Fruit fly (Drosophila melanogaster) whole organism, adult: Measurements from ENCODE around the gene Spn77Ba.

Experiments used
- CG11617 ChIP-seq: fragments of 200-800 bp; sonication (Bioruptor generic); optimal IDR thresholded peaks from 2 replicates; lab custom pipeline; 2017; ENCODE audit warnings: mild to moderate bottlenecking, missing biosample characterization, missing genetic modification reagents, missing genetic modification characterization
- CG12768 ChIP-seq: fragments of 200-800 bp; sonication (Bioruptor generic); optimal IDR thresholded peaks from 2 replicates; lab custom pipeline; 2017; ENCODE audit warnings: missing biosample characterization, missing genetic modification characterization, mild to moderate bottlenecking, moderate library complexity, missing genetic modification reagents
- CG14711 ChIP-seq: fragments of 200-800 bp; sonication (Bioruptor generic); optimal IDR thresholded peaks from 2 replicates; lab custom pipeline; 2018; ENCODE audit warnings: missing biosample characterization, mild to moderate bottlenecking, missing genetic modification characterization, moderate library complexity
- CG1620 ChIP-seq: fragments of 200-800 bp; sonication (Bioruptor generic); optimal IDR thresholded peaks from 2 replicates; lab custom pipeline; 2016; ENCODE audit warnings: missing biosample characterization, missing genetic modification characterization
- CG33017 ChIP-seq: fragments of 200-800 bp; sonication (Bioruptor generic); optimal IDR thresholded peaks from 2 replicates; lab custom pipeline; 2018; ENCODE audit warnings: missing biosample characterization, mild to moderate bottlenecking, missing genetic modification characterization, moderate library complexity
- CG5204 ChIP-seq: fragments of 200-800 bp; sonication (Bioruptor generic); optimal IDR thresholded peaks from 2 replicates; lab custom pipeline; 2016; ENCODE audit warnings: missing biosample characterization, missing genetic modification characterization
- CG7045 ChIP-seq: fragments of 200-800 bp; sonication (Bioruptor generic); optimal IDR thresholded peaks from 2 replicates; lab custom pipeline; 2017; ENCODE audit warnings: missing biosample characterization, mild to moderate bottlenecking, missing genetic modification characterization
- CG7101 ChIP-seq: fragments of 200-800 bp; sonication (Bioruptor generic); optimal IDR thresholded peaks from 2 replicates; lab custom pipeline; 2018; ENCODE audit warnings: missing biosample characterization, mild to moderate bottlenecking, missing genetic modification characterization, moderate library complexity
- Clk ChIP-seq: fragments of 200-800 bp; sonication (Bioruptor generic); optimal IDR thresholded peaks from 2 replicates; lab custom pipeline; 2017; ENCODE audit warnings: missing biosample characterization, missing genetic modification characterization
- Crg-1 ChIP-seq: fragments of 200-800 bp; sonication (Bioruptor generic); optimal IDR thresholded peaks from 2 replicates; lab custom pipeline; 2016; ENCODE audit warnings: missing biosample characterization, missing genetic modification characterization
- Hr96 ChIP-seq: fragments of 200-800 bp; sonication (Bioruptor generic); optimal IDR thresholded peaks from 2 replicates; lab custom pipeline; 2016; ENCODE audit warnings: missing biosample characterization, missing genetic modification characterization
- Mnt ChIP-seq: fragments of 200-800 bp; sonication (Bioruptor generic); optimal IDR thresholded peaks from 2 replicates; lab custom pipeline; 2016; ENCODE audit warnings: missing biosample characterization, mild to moderate bottlenecking, missing genetic modification characterization
- bab1 ChIP-seq: fragments of 200-800 bp; sonication (Bioruptor generic); optimal IDR thresholded peaks from 3 replicates; lab custom pipeline; 2019; ENCODE audit warnings: missing biosample characterization, mild to moderate bottlenecking, missing genetic modification characterization, moderate library complexity
- cic ChIP-seq: fragments of 200-800 bp; sonication (Bioruptor generic); optimal IDR thresholded peaks from 2 replicates; lab custom pipeline; 2017; ENCODE audit warnings: missing biosample characterization, mild to moderate bottlenecking, missing genetic modification characterization, moderate library complexity
- cnc ChIP-seq, 2 experiments: fragments of >200 bp; optimal IDR thresholded peaks; 2 replicates each; lab custom pipeline; 2017
- kay ChIP-seq: fragments of 200-800 bp; sonication (Bioruptor generic); peaks from one replicate; lab custom pipeline; 2016; ENCODE audit warnings: missing biosample characterization, missing genetic modification characterization, borderline replicate concordance
- ovo ChIP-seq: fragments of 200-800 bp; sonication (Bioruptor generic); optimal IDR thresholded peaks from 2 replicates; lab custom pipeline; 2016; ENCODE audit warnings: missing biosample characterization, missing genetic modification characterization
- pad ChIP-seq: fragments of 200-800 bp; sonication (Bioruptor generic); optimal IDR thresholded peaks from 3 replicates; lab custom pipeline; 2017; ENCODE audit warnings: missing biosample characterization, missing genetic modification characterization, mild to moderate bottlenecking, moderate library complexity, missing genetic modification reagents
- tj ChIP-seq: fragments of 200-800 bp; sonication (Bioruptor generic); optimal IDR thresholded peaks from 3 replicates; lab custom pipeline; 2017; ENCODE audit warnings: missing biosample characterization, mild to moderate bottlenecking, missing genetic modification characterization, moderate library complexity
- toe ChIP-seq: fragments of 200-800 bp; sonication (Bioruptor generic); optimal IDR thresholded peaks from 2 replicates; lab custom pipeline; 2016; ENCODE audit warnings: missing biosample characterization, missing genetic modification characterization

Spn77Ba gene

DNA sequence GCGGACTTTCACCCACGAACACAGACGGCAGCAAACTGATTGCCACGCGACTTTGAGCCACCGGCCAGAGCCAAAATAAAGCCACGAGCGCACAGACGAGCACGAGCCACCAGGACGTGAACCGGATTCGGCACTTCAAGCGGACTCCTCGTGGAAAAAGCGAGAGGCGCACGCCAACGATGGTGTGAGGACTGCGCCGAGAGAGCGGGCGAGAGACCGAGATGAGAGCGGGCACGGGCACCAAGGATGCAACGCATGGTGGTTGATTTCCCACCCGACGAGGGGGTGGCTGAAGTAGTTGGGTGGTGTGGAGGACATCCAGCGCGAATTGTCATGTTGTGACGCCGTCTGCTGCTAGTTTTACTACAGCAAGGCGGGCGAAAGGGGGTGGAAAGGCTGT, 21.9 kb upstream of the Spn77Ba start, which contains the start of gene gogo:
Gene gogo (minus strand): TSS at position 39 of the 400 bp plus-strand sequence.
- no peak for TF ChIP-seq bab1
- TF ChIP-seq Crg-1 (GFP tag; lab: Kevin White, UChicago): no peak
- no peak for TF ChIP-seq CG33017
- TF ChIP-seq CG5204: no peak
- no peak for TF ChIP-seq cic (GFP tag; lab: Kevin White, UChicago)
- TF ChIP-seq cnc (optimal IDR thresholded peaks at IDR 0.05; lab: Kevin White, UChicago): no peak
- no peak for TF ChIP-seq CG12768 (GFP tag; lab: Kevin White, UChicago)
- TF ChIP-seq CG7101: no peak
- TF ChIP-seq toe (GFP tag; lab: Kevin White, UChicago): no peak
- no peak for TF ChIP-seq tj
- no peak for TF ChIP-seq Hr96 (GFP tag; lab: Kevin White, UChicago)
- TF ChIP-seq kay: no peak
- no peak for TF ChIP-seq CG14711
- TF ChIP-seq Clk: no peak
- TF ChIP-seq Mnt (GFP tag; lab: Kevin White, UChicago): no peak

DNA sequence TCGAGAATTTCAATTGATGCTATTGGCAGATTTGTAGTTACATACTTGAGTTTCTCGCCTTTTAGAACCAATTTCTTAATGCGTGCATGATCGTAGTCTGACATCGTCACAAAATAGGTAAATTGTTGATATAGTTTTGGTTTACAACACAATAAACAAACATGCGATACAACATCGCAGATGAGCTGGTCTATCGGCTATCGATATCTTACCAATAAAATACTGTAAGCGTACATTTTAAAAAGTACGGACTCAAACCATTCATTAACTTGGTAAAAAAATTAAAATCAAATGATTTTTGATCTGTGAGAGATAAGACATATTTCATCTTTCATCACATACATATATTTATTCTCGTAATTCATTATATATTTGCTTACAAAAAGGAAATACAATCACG, 20.2 kb upstream of the Spn77Ba start, which contains the start of gene FRG1:
Gene FRG1 (minus strand): TSS at position 175 of the 400 bp plus-strand sequence.
- TF ChIP-seq Clk (no peak), cic (GFP tag; lab: Kevin White, UChicago) (no peak), cnc (optimal IDR thresholded peaks at IDR 0.05; lab: Kevin White, UChicago) (no peak), Crg-1 (GFP tag; lab: Kevin White, UChicago) (no peak), CG5204 (no peak), tj (no peak)

dm6 chr3L:20299110-20299509, 17.9 kb upstream of the Spn77Ba start, which contains the start of gene SCCRO4:
SCCRO4 (plus strand) TSS chr3L:20299410.
- no peak for TF ChIP-seq CG14711

- TF ChIP-seq ovo (GFP tag; lab: Kevin White, UChicago): peak; percentile 52
- peak; percentile 70 for TF ChIP-seq Mnt (GFP tag; lab: Kevin White, UChicago)
- peak; percentile 79 for TF ChIP-seq Hr96 (GFP tag; lab: Kevin White, UChicago)
- peak; percentile 96 for TF ChIP-seq CG14711
- TF ChIP-seq CG33017: peak; percentile 35
- peak; percentile 74 for TF ChIP-seq CG1620 (GFP tag; lab: Kevin White, UChicago)
- peak; percentile 50 for TF ChIP-seq Crg-1 (GFP tag; lab: Kevin White, UChicago)
- peak; percentile 74 for TF ChIP-seq CG11617 (GFP tag; lab: Kevin White, UChicago)
- TF ChIP-seq CG7101: peak; percentile 75
- no peak for TF ChIP-seq kay
- TF ChIP-seq tj: peak; percentile 41
- TF ChIP-seq CG7045 (GFP tag; lab: Kevin White, UChicago): peak; percentile 69
- no peak for TF ChIP-seq cnc (optimal IDR thresholded peaks at IDR 0.05; lab: Kevin White, UChicago)
- peak; percentile 89 for TF ChIP-seq toe (GFP tag; lab: Kevin White, UChicago)
- peak; percentile 68 for TF ChIP-seq Clk
- peak; percentile 58 for TF ChIP-seq pad (GFP tag; lab: Kevin White, UChicago)
- TF ChIP-seq CG5204: peak; percentile 76
- TF ChIP-seq CG12768 (GFP tag; lab: Kevin White, UChicago): peak; percentile 48
- peak; percentile 9 for TF ChIP-seq cic (GFP tag; lab: Kevin White, UChicago)
- TF ChIP-seq bab1: peak; percentile 91
Measured at dm6 chr3L:20302081-20302630, 14.8 kb upstream of the Spn77Ba start, which contains the start of gene Pex23. Pex23 (minus strand) TSS chr3L:20302141.

dm6 chr3L:20306142-20306541, 10.8 kb upstream of the Spn77Ba start, which contains the start of gene CG32225:
CG32225 (minus strand) TSS chr3L:20306283.
- TF ChIP-seq cic (GFP tag; lab: Kevin White, UChicago) (no peak), tj (no peak), CG5204 (no peak), CG1620 (GFP tag; lab: Kevin White, UChicago) (no peak), CG12768 (GFP tag; lab: Kevin White, UChicago) (no peak), toe (GFP tag; lab: Kevin White, UChicago) (no peak), CG7045 (GFP tag; lab: Kevin White, UChicago) (no peak), Clk (no peak), Hr96 (GFP tag; lab: Kevin White, UChicago) (no peak), kay (no peak), Crg-1 (GFP tag; lab: Kevin White, UChicago) (no peak), bab1 (no peak), cnc (optimal IDR thresholded peaks at IDR 0.05; lab: Kevin White, UChicago) (no peak), ovo (GFP tag; lab: Kevin White, UChicago) (no peak), CG7101 (no peak), CG33017 (no peak), pad (GFP tag; lab: Kevin White, UChicago) (no peak)

- no peak for TF ChIP-seq toe (GFP tag; lab: Kevin White, UChicago)
- no peak for TF ChIP-seq cnc (optimal IDR thresholded peaks at IDR 0.05; lab: Kevin White, UChicago)
- TF ChIP-seq cic (GFP tag; lab: Kevin White, UChicago): no peak
- no peak for TF ChIP-seq kay
- TF ChIP-seq Crg-1 (GFP tag; lab: Kevin White, UChicago): no peak
- TF ChIP-seq pad (GFP tag; lab: Kevin White, UChicago): no peak
- no peak for TF ChIP-seq bab1
- TF ChIP-seq Hr96 (GFP tag; lab: Kevin White, UChicago): no peak
- TF ChIP-seq CG14711: no peak
- no peak for TF ChIP-seq CG7101
- no peak for TF ChIP-seq Clk
- TF ChIP-seq ovo (GFP tag; lab: Kevin White, UChicago): no peak
- TF ChIP-seq CG5204: no peak
- no peak for TF ChIP-seq CG33017
Measured at dm6 chr3L:20309354-20309753, 7.6 kb upstream of the Spn77Ba start, which contains the start of gene polo. polo (plus strand) TSS chr3L:20309654.
